Fruit fly (Drosophila melanogaster): ENCODE data around the gene rdgB.

rdgB gene

dm6 chrX:13787282-13787850, 24.8 kb downstream of the rdgB start (continued):
- no peak for TF ChIP-seq CG11696 (GFP tag; IDR thresholded peaks at IDR 0.05)
- no peak for TF ChIP-seq Side (GFP tag; optimal IDR thresholded peaks at IDR 0.05)
- TF ChIP-seq tin (GFP tag; optimal IDR thresholded peaks at IDR 0.05): no peak
- no peak for TF ChIP-seq insv (GFP tag; optimal IDR thresholded peaks at IDR 0.05)
- no peak for TF ChIP-seq CG12104 (GFP tag; optimal IDR thresholded peaks at IDR 0.05)
- TF ChIP-seq zen2 (GFP tag; IDR thresholded peaks at IDR 0.05; ENCODE audit: partially characterized antibody): no peak
- TF ChIP-seq knrl (GFP tag; IDR thresholded peaks at IDR 0.05; ENCODE audit: partially characterized antibody): no peak
- no peak for TF ChIP-seq vnd (GFP tag; IDR thresholded peaks at IDR 0.05; ENCODE audit: partially characterized antibody)
- no peak for TF ChIP-seq Fer1 (GFP tag; optimal IDR thresholded peaks at IDR 0.05)
- TF ChIP-seq CG31365 (tag; optimal IDR thresholded peaks at IDR 0.05): no peak
- no peak for TF ChIP-seq aop (GFP tag; IDR thresholded peaks at IDR 0.05)
- TF ChIP-seq gsb-n (tag; optimal IDR thresholded peaks at IDR 0.05): no peak
- TF ChIP-seq Atf-2 (GFP tag; optimal IDR thresholded peaks at IDR 0.05): no peak
- no peak for TF ChIP-seq ssp (GFP tag; IDR thresholded peaks at IDR 0.05)
- TF ChIP-seq Spps (tag; optimal IDR thresholded peaks at IDR 0.05): no peak
- TF ChIP-seq CG9932 (GFP tag; IDR thresholded peaks at IDR 0.05): no peak
- no peak for TF ChIP-seq Six4 (GFP tag; optimal IDR thresholded peaks at IDR 0.05)
- no peak for TF ChIP-seq CG14441 (GFP tag; IDR thresholded peaks at IDR 0.05)
- TF ChIP-seq CoRest (tag; optimal IDR thresholded peaks at IDR 0.05): no peak
- TF ChIP-seq fru (optimal IDR thresholded peaks at IDR 0.05): no peak
- TF ChIP-seq jumu (GFP tag; optimal IDR thresholded peaks at IDR 0.05): no peak
- TF ChIP-seq Gsc (GFP tag; IDR thresholded peaks at IDR 0.05): no peak
- TF ChIP-seq YL-1 (GFP tag; optimal IDR thresholded peaks at IDR 0.05): no peak
- no peak for TF ChIP-seq pita (GFP tag; optimal IDR thresholded peaks at IDR 0.05)
- no peak for TF ChIP-seq chn (GFP tag; optimal IDR thresholded peaks at IDR 0.05)
- TF ChIP-seq pum (GFP tag; optimal IDR thresholded peaks at IDR 0.05): no peak
- TF ChIP-seq CG17361 (GFP tag; IDR thresholded peaks at IDR 0.05): no peak
- TF ChIP-seq Kr (GFP tag; optimal IDR thresholded peaks at IDR 0.05): no peak
- TF ChIP-seq Dip3 (GFP tag; optimal IDR thresholded peaks at IDR 0.05): no peak
- no peak for TF ChIP-seq Mrtf (GFP tag; IDR thresholded peaks at IDR 0.05)
- TF ChIP-seq CG8089 (GFP tag; optimal IDR thresholded peaks at IDR 0.05): no peak
- no peak for TF ChIP-seq CG9609 (GFP tag; optimal IDR thresholded peaks at IDR 0.05)
- no peak for TF ChIP-seq btn (GFP tag; optimal IDR thresholded peaks at IDR 0.05)
- no peak for TF ChIP-seq scrt (GFP tag; optimal IDR thresholded peaks at IDR 0.05)
- no peak for TF ChIP-seq ATbp (GFP tag; optimal IDR thresholded peaks at IDR 0.05)
- peak; percentile 61 for TF ChIP-seq pros (GFP tag; optimal IDR thresholded peaks at IDR 0.05)
- TF ChIP-seq sens (GFP tag): peak; percentile 85
- TF ChIP-seq fd102C (GFP tag; optimal IDR thresholded peaks at IDR 0.05): no peak
- TF ChIP-seq CG13123 (GFP tag; optimal IDR thresholded peaks at IDR 0.05): no peak
- TF ChIP-seq otp (GFP tag; IDR thresholded peaks at IDR 0.05): no peak
- TF ChIP-seq CG10565 (GFP tag; optimal IDR thresholded peaks at IDR 0.05): no peak
- no peak for TF ChIP-seq CG13424 (tag; optimal IDR thresholded peaks at IDR 0.05)
- peak; percentile 6 for TF ChIP-seq CG18262 (tag; optimal IDR thresholded peaks at IDR 0.05)
- TF ChIP-seq CG10543 (GFP tag; optimal IDR thresholded peaks at IDR 0.05): no peak
- TF ChIP-seq Drgx (GFP tag; IDR thresholded peaks at IDR 0.05): no peak
- TF ChIP-seq HLH54F (GFP tag; optimal IDR thresholded peaks at IDR 0.05): no peak
- TF ChIP-seq CG10321 (GFP tag; IDR thresholded peaks at IDR 0.05): no peak
- no peak for TF ChIP-seq CG4820 (GFP tag; optimal IDR thresholded peaks at IDR 0.05)
- no peak for TF ChIP-seq CG17385 (GFP tag; optimal IDR thresholded peaks at IDR 0.05)
- no peak for TF ChIP-seq HHEX (GFP tag; optimal IDR thresholded peaks at IDR 0.05)
- peak; percentile 47; the same call in 2 of the 3 replicates for TF ChIP-seq row (GFP tag; IDR thresholded peaks at IDR 0.05)
- TF ChIP-seq Chrac-16 (GFP tag; optimal IDR thresholded peaks at IDR 0.05): no peak
